Worm (Caenorhabditis elegans): ENCODE results near the gene ins-7.

ins-7 gene

DNA sequence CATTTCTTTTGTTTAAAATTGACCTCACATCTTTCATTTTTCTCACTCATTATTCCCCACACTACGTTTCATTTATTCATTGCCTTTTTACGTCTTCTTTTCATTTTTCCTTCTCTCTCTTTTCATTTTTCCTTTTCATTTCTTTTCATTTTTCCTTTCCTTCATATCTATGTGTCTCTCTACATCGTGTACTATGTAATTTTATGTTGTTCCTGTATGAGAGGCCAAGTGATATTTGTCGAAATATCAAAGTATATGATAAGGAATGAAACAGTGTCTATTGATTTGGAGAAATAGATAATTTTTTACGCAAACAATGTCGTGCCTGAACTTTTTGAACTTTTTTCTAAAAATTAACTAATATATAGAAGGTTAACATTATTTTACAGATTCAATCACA, 33.8 kb upstream of the ins-7 start (continued):
- no peak for TF ChIP-seq unc-30 (tag; optimal IDR thresholded peaks at IDR 0.05)
- no peak for TF ChIP-seq grh-1 (GFP tag; IDR thresholded peaks at IDR 0.05)
- TF ChIP-seq swsn-7 (tag; optimal IDR thresholded peaks at IDR 0.05), result no peak
- TF ChIP-seq C16A3.4 (tag; optimal IDR thresholded peaks at IDR 0.05), result peak; percentile 14
- peak; percentile 41 for TF ChIP-seq nhr-20 (tag; optimal IDR thresholded peaks at IDR 0.05)
- no peak for TF ChIP-seq mef-2 (tag; optimal IDR thresholded peaks at IDR 0.05)
- no peak for TF ChIP-seq unc-98 (GFP tag; IDR thresholded peaks at IDR 0.05)
- TF ChIP-seq tbx-2 (tag; optimal IDR thresholded peaks at IDR 0.05), result no peak
- TF ChIP-seq C34B4.2 (tag; optimal IDR thresholded peaks at IDR 0.05), result no peak
- peak in 5 of 6 experiments; percentile 49 to 81 (median 66) for TF ChIP-seq elt-3 (tag; optimal IDR thresholded peaks at IDR 0.05)
- TF ChIP-seq ama-1 (optimal IDR thresholded peaks at IDR 0.05), result no peak
- no peak for TF ChIP-seq fkh-8 (tag; optimal IDR thresholded peaks at IDR 0.05)
- TF ChIP-seq lin-35 (GFP tag; optimal IDR thresholded peaks at IDR 0.05), result peak in 1 of 2 experiments; percentile 50
- no peak; the same call in 1 of the 2 replicates for TF ChIP-seq nhr-19 (GFP tag; conservative IDR thresholded peaks at IDR 0.05)
- TF ChIP-seq skn-1 (tag; optimal IDR thresholded peaks at IDR 0.05), result no peak
- peak; percentile 5 for TF ChIP-seq ztf-4 (tag; optimal IDR thresholded peaks at IDR 0.05)
- TF ChIP-seq elt-2 (tag; optimal IDR thresholded peaks at IDR 0.05), result peak; percentile 56
- peak; percentile 59 for TF ChIP-seq nhr-85 (tag)
- TF ChIP-seq nhr-76 (tag; optimal IDR thresholded peaks at IDR 0.05), result no peak
- TF ChIP-seq nhr-28 (tag; optimal IDR thresholded peaks at IDR 0.05), result no peak
- TF ChIP-seq lin-39 (tag; optimal IDR thresholded peaks at IDR 0.05), result no peak
- TF ChIP-seq hpl-2 (GFP tag; optimal IDR thresholded peaks at IDR 0.05), result no peak
- TF ChIP-seq isw-1 (GFP tag; IDR thresholded peaks at IDR 0.05), result no peak
- no peak for TF ChIP-seq efl-1 (optimal IDR thresholded peaks at IDR 0.05)
- TF ChIP-seq efl-1 (GFP tag; optimal IDR thresholded peaks at IDR 0.05 in 1 of 2), result peak in 1 of 2 experiments; percentile 6
- no peak for TF ChIP-seq snpc-4 (tag; optimal IDR thresholded peaks at IDR 0.05)
- TF ChIP-seq aly-2 (tag; optimal IDR thresholded peaks at IDR 0.05), result no peak
- no peak for TF ChIP-seq rnt-1 (tag; optimal IDR thresholded peaks at IDR 0.05)
- peak in 1 of 2 experiments; percentile 40 for TF ChIP-seq lsy-2 (tag; optimal IDR thresholded peaks at IDR 0.05)
- TF ChIP-seq mab-9 (GFP tag; IDR thresholded peaks at IDR 0.05), result no peak
- TF ChIP-seq mep-1 (tag; optimal IDR thresholded peaks at IDR 0.05), result peak; percentile 30
- no peak for TF ChIP-seq sup-37 (GFP tag; optimal IDR thresholded peaks at IDR 0.05)
- TF ChIP-seq zag-1 (tag; optimal IDR thresholded peaks at IDR 0.05), result no peak
- TF ChIP-seq nhr-77 (tag; optimal IDR thresholded peaks at IDR 0.05), result no peak
- TF ChIP-seq nhr-84 (tag; optimal IDR thresholded peaks at IDR 0.05), result no peak
- no peak for TF ChIP-seq ces-1 (GFP tag; optimal IDR thresholded peaks at IDR 0.05)

DNA sequence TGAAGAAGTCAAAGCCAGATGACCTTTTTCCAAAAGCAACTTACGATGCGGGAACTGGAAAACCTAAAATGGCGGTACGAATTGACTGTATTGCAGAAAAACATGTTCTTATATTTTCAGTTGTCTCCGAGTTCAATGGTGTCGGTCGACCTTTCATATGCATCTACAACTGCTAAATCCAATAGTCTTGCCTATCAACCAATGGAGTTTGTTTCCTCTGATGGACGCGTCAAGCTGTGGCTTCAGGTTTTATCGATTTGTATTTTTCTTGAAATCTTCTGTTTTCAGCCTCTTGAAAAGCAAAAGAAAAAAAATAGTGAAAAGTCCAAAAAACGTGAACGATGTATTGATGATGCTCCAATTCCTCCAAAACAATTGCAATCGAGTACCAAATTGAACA, 31.6 kb upstream of the ins-7 start:
- TF ChIP-seq nhr-11 (tag; optimal IDR thresholded peaks at IDR 0.05) (no peak), efl-1 (optimal IDR thresholded peaks at IDR 0.05) (no peak), efl-1 (GFP tag; optimal IDR thresholded peaks at IDR 0.05 in 1 of 2) (peak in 1 of 2 experiments; percentile 48), vab-15 (tag; optimal IDR thresholded peaks at IDR 0.05) (no peak), F16B12.6 (tag; optimal IDR thresholded peaks at IDR 0.05) (no peak)

DNA sequence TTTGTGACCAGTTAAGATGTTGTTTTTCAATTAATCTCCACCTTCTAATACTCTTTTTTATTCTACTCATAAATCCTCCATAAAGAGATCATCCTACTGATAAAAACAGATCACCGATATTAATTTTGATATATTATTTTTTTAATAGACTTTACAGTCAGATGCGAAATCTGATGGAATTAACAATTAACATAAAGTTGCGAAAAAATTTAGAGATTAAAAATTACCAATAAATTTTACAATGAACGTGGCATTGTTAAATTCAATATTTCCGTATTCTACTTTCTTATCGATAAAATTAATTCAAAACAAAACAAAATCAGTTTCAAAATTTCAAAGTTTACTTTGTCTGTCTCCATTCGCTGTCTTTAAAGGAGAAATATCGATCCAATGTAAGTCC, 30.1 kb upstream of the ins-7 start, which contains the start of gene K01H12.4:
Gene K01H12.4, plus strand, starts transcription at position 301 of the 400 bp plus-strand sequence.
- TF ChIP-seq mef-2 (tag; optimal IDR thresholded peaks at IDR 0.05) (no peak), fkh-4 (tag; optimal IDR thresholded peaks at IDR 0.05; ENCODE audit: borderline replicate concordance) (no peak), nhr-19 (GFP tag; conservative IDR thresholded peaks at IDR 0.05) (no peak), tlp-1 (tag; optimal IDR thresholded peaks at IDR 0.05) (no peak), egl-27 (tag; optimal IDR thresholded peaks at IDR 0.05) (no peak), swsn-7 (tag; optimal IDR thresholded peaks at IDR 0.05) (no peak), elt-3 (tag; optimal IDR thresholded peaks at IDR 0.05) (no peak), lsy-2 (tag; optimal IDR thresholded peaks at IDR 0.05) (no peak), lin-14 (GFP tag; optimal IDR thresholded peaks at IDR 0.05) (no peak), C34B4.2 (tag; optimal IDR thresholded peaks at IDR 0.05) (no peak), sox-4 (tag; optimal IDR thresholded peaks at IDR 0.05) (no peak), nhr-71 (tag; optimal IDR thresholded peaks at IDR 0.05) (no peak)
